Fruit fly (Drosophila melanogaster) whole organism, embryonic: ENCODE measurements around the gene CG14966.

Source experiments
- CG11695 ChIP-seq: fragments of 200-800 bp; sonication (Bioruptor generic); IDR thresholded peaks from 3 replicates; pipeline ENCODE4 v1.3.6; 2022; ENCODE audit warnings: missing biosample characterization, missing genetic modification characterization
- CG14014 ChIP-seq: fragments of 200-800 bp; sonication (Bioruptor generic); IDR thresholded peaks from 2 replicates; pipeline ENCODE4 v1.3.6; 2022; ENCODE audit warnings: missing biosample characterization, missing genetic modification characterization
- CG16813 ChIP-seq: fragments of 200-800 bp; sonication (Bioruptor generic); IDR thresholded peaks from 3 replicates; pipeline ENCODE4 v1.3.6; 2022; ENCODE audit warnings: missing biosample characterization, missing genetic modification characterization; ENCODE audit not compliant: partially characterized antibody
- CG1832 ChIP-seq: fragments of 200-800 bp; sonication (Bioruptor generic); optimal IDR thresholded peaks from 2 replicates; lab custom pipeline; 2017; ENCODE audit warnings: missing biosample characterization, mild to moderate bottlenecking, missing genetic modification characterization, inconsistent platforms
- CG18764 ChIP-seq: fragments of 200-800 bp; sonication (Bioruptor generic); optimal IDR thresholded peaks from 3 replicates; lab custom pipeline; 2016; ENCODE audit warnings: missing biosample characterization, missing genetic modification characterization
- CG2120 ChIP-seq: fragments of 200-800 bp; sonication (Bioruptor generic); optimal IDR thresholded peaks from 3 replicates; lab custom pipeline; 2016; ENCODE audit warnings: missing biosample characterization, missing genetic modification characterization
- CG2678 ChIP-seq: fragments of 200-800 bp; sonication (Bioruptor generic); optimal IDR thresholded peaks from 3 replicates; lab custom pipeline; 2019; ENCODE audit warnings: missing biosample characterization, mild to moderate bottlenecking, missing genetic modification characterization, moderate library complexity
- CG30020 ChIP-seq: fragments of 200-800 bp; optimal IDR thresholded peaks from 2 replicates; lab custom pipeline; 2019; ENCODE audit warnings: missing biosample characterization, mild to moderate bottlenecking, missing genetic modification characterization, moderate library complexity
- CG33557 ChIP-seq: fragments of 200-800 bp; sonication (Bioruptor generic); optimal IDR thresholded peaks from 2 replicates; lab custom pipeline; 2019; ENCODE audit warnings: missing biosample characterization, mild to moderate bottlenecking, missing genetic modification characterization, moderate library complexity
- CG43689 ChIP-seq: fragments of 200-800 bp; sonication (Bioruptor generic); IDR thresholded peaks from 2 replicates; pipeline ENCODE4 v1.3.6; 2022; ENCODE audit warnings: missing biosample characterization, missing genetic modification characterization
- CG7963 ChIP-seq: fragments of 200-800 bp; sonication (Bioruptor generic); IDR thresholded peaks from 3 replicates; pipeline ENCODE4 v1.3.6; 2022; ENCODE audit warnings: missing biosample characterization, missing genetic modification characterization; ENCODE audit not compliant: partially characterized antibody
- Drgx ChIP-seq: fragments of 200-800 bp; sonication (Bioruptor generic); IDR thresholded peaks from 2 replicates; pipeline ENCODE4 v1.3.6; 2022; ENCODE audit warnings: missing biosample characterization, missing genetic modification characterization
- Ets65A ChIP-seq: fragments of 200-800 bp; sonication (Bioruptor generic); peaks from one replicate; lab custom pipeline; 2016; ENCODE audit warnings: missing biosample characterization, missing genetic modification characterization
- H2.0 ChIP-seq: fragments of 200-800 bp; sonication (Bioruptor generic); IDR thresholded peaks from 2 replicates; pipeline ENCODE4 v1.3.6; 2022; ENCODE audit warnings: missing biosample characterization, missing genetic modification characterization
- Vsx1 ChIP-seq: fragments of 200-800 bp; sonication (Bioruptor generic); optimal IDR thresholded peaks from 2 replicates; lab custom pipeline; 2017; ENCODE audit warnings: missing biosample characterization, mild to moderate bottlenecking, missing genetic modification characterization, missing genetic modification reagents
- bsh ChIP-seq, 2 experiments: fragments of 200-800 bp; sonication (Bioruptor generic); optimal IDR thresholded peaks; 2 replicates each; lab custom pipeline; 2017 to 2018; ENCODE audit warnings: mild to moderate bottlenecking in 2 of 2, missing biosample characterization in 2 of 2, missing genetic modification characterization in 2 of 2, moderate library complexity in 1 of 2
- ci ChIP-seq: fragments of 200-800 bp; sonication (Bioruptor generic); IDR thresholded peaks from 3 replicates; pipeline ENCODE4 v1.3.6; 2022; ENCODE audit warnings: missing biosample characterization, missing genetic modification characterization
- corto ChIP-seq: fragments of 200-800 bp; sonication (Bioruptor generic); optimal IDR thresholded peaks from 2 replicates; lab custom pipeline; 2016; ENCODE audit warnings: missing biosample characterization, mild to moderate bottlenecking, missing genetic modification characterization, moderate library complexity
- crol ChIP-seq: fragments of 200-800 bp; sonication (Bioruptor generic); IDR thresholded peaks from 2 replicates; pipeline ENCODE4 v1.3.6; 2022; ENCODE audit warnings: missing biosample characterization, missing genetic modification characterization
- dmrt11E ChIP-seq: fragments of 200-800 bp; sonication (Bioruptor generic); optimal IDR thresholded peaks from 3 replicates; lab custom pipeline; 2018; ENCODE audit warnings: missing biosample characterization, mild to moderate bottlenecking, missing genetic modification characterization, moderate library complexity
- emc ChIP-seq: fragments of 200-800 bp; sonication (Bioruptor generic); optimal IDR thresholded peaks from 2 replicates; lab custom pipeline; 2016; ENCODE audit warnings: missing biosample characterization, missing genetic modification characterization
- ewg ChIP-seq: fragments of 200-800 bp; sonication (Bioruptor generic); optimal IDR thresholded peaks from 3 replicates; lab custom pipeline; 2017; ENCODE audit warnings: mild to moderate bottlenecking, missing biosample characterization, missing genetic modification reagents, missing genetic modification characterization
- lab ChIP-seq: fragments of 200-800 bp; sonication (Bioruptor generic); optimal IDR thresholded peaks from 3 replicates; lab custom pipeline; 2017; ENCODE audit warnings: missing biosample characterization, missing genetic modification characterization, mild to moderate bottlenecking, moderate library complexity, missing genetic modification reagents
- lbe ChIP-seq: fragments of 200-800 bp; sonication (Bioruptor generic); optimal IDR thresholded peaks from 2 replicates; lab custom pipeline; 2016; ENCODE audit warnings: missing biosample characterization, mild to moderate bottlenecking, missing genetic modification characterization
- nom ChIP-seq: fragments of 200-800 bp; sonication (Bioruptor generic); optimal IDR thresholded peaks from 2 replicates; lab custom pipeline; 2017; ENCODE audit warnings: missing biosample characterization, missing genetic modification characterization, mild to moderate bottlenecking, moderate library complexity, missing genetic modification reagents
- sens ChIP-seq: fragments of 200-800 bp; sonication (Bioruptor generic); peaks from one replicate; lab custom pipeline; 2016; ENCODE audit warnings: missing biosample characterization, missing genetic modification characterization
- sob ChIP-seq: fragments of 200-800 bp; sonication (Bioruptor generic); IDR thresholded peaks from 2 replicates; pipeline ENCODE4 v1.3.6; 2022; ENCODE audit warnings: missing biosample characterization, missing genetic modification characterization
- twi ChIP-seq: fragments of 200-800 bp; optimal IDR thresholded peaks from 2 replicates; lab custom pipeline; 2019; ENCODE audit warnings: missing biosample characterization, mild to moderate bottlenecking, missing genetic modification characterization, moderate library complexity
- vnd ChIP-seq: fragments of 200-800 bp; sonication (Bioruptor generic); IDR thresholded peaks from 3 replicates; pipeline ENCODE4 v1.3.6; 2022; ENCODE audit warnings: missing biosample characterization, missing genetic modification characterization; ENCODE audit not compliant: partially characterized antibody

The CG14966 gene

DNA sequence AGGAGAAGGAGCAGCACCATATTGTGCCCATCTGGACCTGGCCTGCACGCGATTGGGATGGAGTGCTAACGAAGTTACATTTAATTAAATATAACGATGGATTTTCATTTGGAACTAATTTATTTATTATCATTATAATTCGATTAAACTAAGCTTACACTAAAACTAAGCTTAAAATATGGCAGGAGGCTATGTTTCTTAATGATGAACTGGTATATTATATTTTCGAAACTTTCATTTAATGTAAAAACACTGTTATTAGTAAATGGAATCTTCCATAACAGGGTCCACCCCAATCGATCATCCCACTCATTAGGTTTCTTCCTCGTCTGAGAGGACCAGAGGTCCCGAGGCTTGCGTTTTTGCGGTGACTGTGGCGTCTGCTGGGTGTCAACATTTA is 47.8 kb upstream of the CG14966 start:
- peak; percentile 51 for TF ChIP-seq lbe (GFP tag; lab: Kevin White, UChicago)
- peak; percentile 22 for TF ChIP-seq corto
- TF ChIP-seq Drgx (GFP tag; lab: Robert Waterston, UW): 0 out of 2 replicates have a peak, but pooled peaks have one; percentile 15
- TF ChIP-seq ewg: no peak
- peak in 1 of 2 experiments; percentile 64 for TF ChIP-seq bsh (GFP tag; optimal IDR thresholded peaks at IDR 0.05; lab: Kevin White, UChicago)
- no peak for TF ChIP-seq H2.0 (GFP tag; lab: Robert Waterston, UW)
- peak; percentile 94 for TF ChIP-seq nom (GFP tag; lab: Kevin White, UChicago)
- TF ChIP-seq, all 482 proteins: peak for 5

- TF ChIP-seq Ets65A (GFP tag; lab: Kevin White, UChicago) (no peak), CG18764 (GFP tag; lab: Kevin White, UChicago) (no peak), lab (no peak), CG33557 (GFP tag; lab: Kevin White, UChicago) (no peak), sob (GFP tag; lab: Robert Waterston, UW) (no peak), ci (no peak), CG43689 (GFP tag; lab: Robert Waterston, UW) (no peak), CG2678 (tag; lab: Kevin White, UChicago) (no peak), dmrt11E (tag; lab: Kevin White, UChicago) (no peak), CG2120 (no peak)
These were observed 47.1 kb upstream of the CG14966 start, which contains the start of gene CG12078 for dm6 chr3L:3244244-3245144. TSS of gene CG12078 (minus strand) at chr3L:3244294.

- no peak for TF ChIP-seq CG11695 (GFP tag; lab: Robert Waterston, UW)
- peak; percentile 6 for TF ChIP-seq sens (GFP tag; lab: Kevin White, UChicago)
- TF ChIP-seq CG1832 (GFP tag; lab: Kevin White, UChicago): no peak
- TF ChIP-seq corto: peak; percentile 18
- peak; percentile 5 for TF ChIP-seq nom (GFP tag; lab: Kevin White, UChicago)
- TF ChIP-seq twi (tag; lab: Kevin White, UChicago): no peak
- 0 out of 3 replicates have a peak, but pooled peaks have one; percentile 27 for TF ChIP-seq CG16813 (GFP tag; lab: Robert Waterston, UW)
These were observed 45.0 kb upstream of the CG14966 start for dm6 chr3L:3242121-3243083.

DNA sequence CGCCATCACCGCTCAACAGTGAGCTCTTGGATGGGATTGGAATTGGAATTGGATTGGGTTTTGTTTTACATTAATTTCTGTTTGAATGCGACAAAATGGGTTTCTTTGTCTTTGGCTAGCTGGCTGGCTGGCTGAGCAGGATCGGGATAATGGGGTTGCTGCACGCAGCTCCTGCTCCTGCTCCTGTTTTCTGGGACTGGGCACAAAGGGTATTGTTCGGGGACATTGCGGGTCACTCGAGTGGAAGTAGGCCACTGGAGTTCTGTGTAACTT is 43.9 kb upstream of the CG14966 start:
- TF ChIP-seq CG7963 (GFP tag; lab: Robert Waterston, UW) (0 out of 3 replicates have a peak, but pooled peaks have one; percentile 18), crol (peak; percentile 66; the same call in 1 of the 2 replicates), vnd (GFP tag; lab: Robert Waterston, UW) (0 out of 3 replicates have a peak, but pooled peaks have one; percentile 16), CG30020 (no peak), emc (no peak), CG14014 (GFP tag; lab: Robert Waterston, UW) (no peak), twi (tag; lab: Kevin White, UChicago) (no peak), Vsx1 (no peak)
